Fruit fly (Drosophila melanogaster) whole organism, embryonic: ENCODE data around the gene mRpL3.

Experiments
- CG16863 ChIP-seq: fragments of 200-800 bp; sonication (Bioruptor generic); optimal IDR thresholded peaks from 3 replicates; lab custom pipeline; 2016; ENCODE audit warnings: missing biosample characterization, missing genetic modification characterization
- CG17829 ChIP-seq: fragments of 200-800 bp; optimal IDR thresholded peaks from 2 replicates; lab custom pipeline; 2019; ENCODE audit warnings: missing biosample characterization, mild to moderate bottlenecking, missing genetic modification characterization, moderate library complexity
- CG8765 ChIP-seq: fragments of 200-800 bp; sonication (Bioruptor generic); IDR thresholded peaks from 2 replicates; pipeline ENCODE4 v1.3.6; 2022; ENCODE audit warnings: missing biosample characterization, missing genetic modification characterization
- Hr39 ChIP-seq: fragments of >200 bp; optimal IDR thresholded peaks from 2 replicates; lab custom pipeline; 2017
- Myb ChIP-seq: fragments of 200-800 bp; sonication (Bioruptor generic); optimal IDR thresholded peaks from 2 replicates; lab custom pipeline; 2016; ENCODE audit warnings: missing biosample characterization, missing genetic modification characterization
- chm ChIP-seq: fragments of 200-800 bp; sonication (Bioruptor generic); IDR thresholded peaks from 2 replicates; pipeline ENCODE4 v1.3.6; 2022; ENCODE audit warnings: missing biosample characterization, missing genetic modification characterization
- p53 ChIP-seq: fragments of 200-800 bp; sonication (Bioruptor generic); optimal IDR thresholded peaks from 2 replicates; lab custom pipeline; 2016; ENCODE audit warnings: missing biosample characterization, missing genetic modification characterization
- repo ChIP-seq: fragments of 200-800 bp; sonication (Bioruptor generic); optimal IDR thresholded peaks from 2 replicates; lab custom pipeline; 2016; ENCODE audit warnings: missing biosample characterization, missing genetic modification characterization

- TF ChIP-seq repo (no peak), CG16863 (GFP tag; lab: Kevin White, UChicago) (no peak), chm (GFP tag; lab: Robert Waterston, UW) (no peak), CG8765 (no peak), p53 (no peak), Myb (no peak), Hr39 (no peak), CG17829 (tag; lab: Kevin White, UChicago) (no peak)
Observed at dm6 chrX:15809255-15809654, 48.2 kb downstream of the mRpL3 start, which contains the start of gene CG8509.
